Fruit fly (Drosophila melanogaster): ENCODE measurements around the gene rst.

rst gene

DNA sequence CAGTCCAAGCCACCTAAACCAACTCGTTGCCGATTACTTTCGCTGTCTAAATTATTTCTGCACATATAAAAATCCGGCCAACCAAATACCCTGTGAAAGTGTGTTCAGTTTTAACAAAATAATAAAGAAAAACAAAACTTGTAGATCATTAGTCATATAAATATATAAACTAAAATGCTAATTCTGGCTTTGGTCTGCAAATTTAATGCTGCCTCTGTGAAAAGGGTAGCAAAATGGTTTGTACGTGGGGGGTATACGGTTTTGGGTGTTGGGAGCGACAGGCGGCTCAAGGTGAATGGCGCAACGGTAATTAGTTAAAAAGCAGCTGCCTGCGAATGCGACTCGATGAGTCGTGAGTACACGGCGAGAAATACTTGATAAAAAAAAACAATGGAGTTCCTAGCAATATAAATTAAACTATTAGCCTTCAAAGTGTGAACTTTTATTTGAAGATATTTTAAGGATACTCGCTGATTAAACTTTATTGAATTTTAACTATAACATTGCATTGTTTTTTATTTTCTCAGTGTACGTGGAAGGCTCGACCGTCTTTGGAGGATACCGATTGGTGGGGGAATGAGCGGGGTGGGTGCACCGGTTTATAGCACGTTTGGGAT lies 4.3 kb upstream of the rst start (continued):
- TF ChIP-seq Drgx (GFP tag; IDR thresholded peaks at IDR 0.05): peak; percentile 67; the same call in 1 of the 2 replicates
- no peak for TF ChIP-seq pho (GFP tag; optimal IDR thresholded peaks at IDR 0.05)
- TF ChIP-seq Deaf1 (tag; optimal IDR thresholded peaks at IDR 0.05): no peak
- no peak for TF ChIP-seq Atf-2 (GFP tag; optimal IDR thresholded peaks at IDR 0.05)
- TF ChIP-seq CG14441 (GFP tag; IDR thresholded peaks at IDR 0.05): no peak
- peak; percentile 30; the same call in 1 of the 2 replicates for TF ChIP-seq sisA (GFP tag; IDR thresholded peaks at IDR 0.05)
- TF ChIP-seq da (GFP tag; optimal IDR thresholded peaks at IDR 0.05): no peak
- peak; percentile 15 for TF ChIP-seq Ssrp (tag; optimal IDR thresholded peaks at IDR 0.05)
- TF ChIP-seq HLHmδ (GFP tag; optimal IDR thresholded peaks at IDR 0.05): no peak
- TF ChIP-seq CG34422 (GFP tag; IDR thresholded peaks at IDR 0.05): 0 out of 3 replicates have a peak, but pooled peaks have one; percentile 6
- TF ChIP-seq HLH3B (GFP tag; IDR thresholded peaks at IDR 0.05): no peak
- no peak for TF ChIP-seq gcm2 (GFP tag; optimal IDR thresholded peaks at IDR 0.05)
- no peak for TF ChIP-seq seq (GFP tag; IDR thresholded peaks at IDR 0.05)
- TF ChIP-seq toy (GFP tag; IDR thresholded peaks at IDR 0.05): no peak
- peak; percentile 33 for TF ChIP-seq CG30431 (GFP tag; optimal IDR thresholded peaks at IDR 0.05)
- no peak for TF ChIP-seq GATAe (GFP tag; conservative IDR thresholded peaks at IDR 0.05)
- no peak for TF ChIP-seq CG31365 (tag; optimal IDR thresholded peaks at IDR 0.05)
- no peak for TF ChIP-seq Nf-YA (GFP tag; IDR thresholded peaks at IDR 0.05)
- no peak for TF ChIP-seq CG12155 (GFP tag; optimal IDR thresholded peaks at IDR 0.05)
- no peak for TF ChIP-seq ash1 (GFP tag; optimal IDR thresholded peaks at IDR 0.05)
- no peak for TF ChIP-seq hbn (GFP tag; IDR thresholded peaks at IDR 0.05; ENCODE audit: partially characterized antibody)
- TF ChIP-seq Taf1 (GFP tag; IDR thresholded peaks at IDR 0.05): no peak
- TF ChIP-seq CG18599 (GFP tag; optimal IDR thresholded peaks at IDR 0.05): peak; percentile 40
- TF ChIP-seq Sry-β (GFP tag; optimal IDR thresholded peaks at IDR 0.05): no peak
- no peak for TF ChIP-seq mirr (GFP tag; optimal IDR thresholded peaks at IDR 0.05)
- no peak for TF ChIP-seq CG12744 (GFP tag; optimal IDR thresholded peaks at IDR 0.05)
- TF ChIP-seq gfzf (GFP tag; optimal IDR thresholded peaks at IDR 0.05): no peak
- TF ChIP-seq shn (GFP tag; optimal IDR thresholded peaks at IDR 0.05): no peak
- no peak for TF ChIP-seq CG14860 (GFP tag; IDR thresholded peaks at IDR 0.05; ENCODE audit: partially characterized antibody)
- TF ChIP-seq C15 (GFP tag; IDR thresholded peaks at IDR 0.05): no peak
- TF ChIP-seq chif (GFP tag; optimal IDR thresholded peaks at IDR 0.05): peak; percentile 35 to 47
- TF ChIP-seq CG6254 (GFP tag; optimal IDR thresholded peaks at IDR 0.05): no peak
- no peak for TF ChIP-seq Gsc (GFP tag; IDR thresholded peaks at IDR 0.05)
- TF ChIP-seq CG1647 (GFP tag; optimal IDR thresholded peaks at IDR 0.05): no peak
- TF ChIP-seq CG18262 (tag; optimal IDR thresholded peaks at IDR 0.05): peak; percentile 50
- no peak for TF ChIP-seq CHES-1-like (GFP tag; optimal IDR thresholded peaks at IDR 0.05)
- peak; percentile 40 for TF ChIP-seq Chrac-16 (GFP tag; optimal IDR thresholded peaks at IDR 0.05)
- peak; percentile 35 for TF ChIP-seq CG2202 (tag; optimal IDR thresholded peaks at IDR 0.05)
- TF ChIP-seq CG15479 (GFP tag; optimal IDR thresholded peaks at IDR 0.05): no peak
- TF ChIP-seq CG1602 (GFP tag; optimal IDR thresholded peaks at IDR 0.05): peak; percentile 46
- TF ChIP-seq Adf1 (GFP tag; IDR thresholded peaks at IDR 0.05): no peak
- TF ChIP-seq bsh (GFP tag; optimal IDR thresholded peaks at IDR 0.05): peak in 1 of 2 experiments; percentile 59
- TF ChIP-seq rib (GFP tag; IDR thresholded peaks at IDR 0.05): no peak
- no peak for TF ChIP-seq nau (GFP tag; optimal IDR thresholded peaks at IDR 0.05)
- no peak for TF ChIP-seq Dfd (GFP tag; optimal IDR thresholded peaks at IDR 0.05)
- TF ChIP-seq bigmax (GFP tag; optimal IDR thresholded peaks at IDR 0.05): no peak
- peak; percentile 65 for TF ChIP-seq gem (tag; optimal IDR thresholded peaks at IDR 0.05)
- TF ChIP-seq CG18476 (GFP tag; optimal IDR thresholded peaks at IDR 0.05): no peak
- TF ChIP-seq row (GFP tag; IDR thresholded peaks at IDR 0.05): peak; percentile 50; the same call in 2 of the 3 replicates
- TF ChIP-seq Hr78 (GFP tag; optimal IDR thresholded peaks at IDR 0.05): no peak
- TF ChIP-seq CG31224 (GFP tag; IDR thresholded peaks at IDR 0.05): no peak

Data from whole organism, embryonic.